Worm (Caenorhabditis elegans): Measurements from ENCODE around the gene clh-2.

DNA sequence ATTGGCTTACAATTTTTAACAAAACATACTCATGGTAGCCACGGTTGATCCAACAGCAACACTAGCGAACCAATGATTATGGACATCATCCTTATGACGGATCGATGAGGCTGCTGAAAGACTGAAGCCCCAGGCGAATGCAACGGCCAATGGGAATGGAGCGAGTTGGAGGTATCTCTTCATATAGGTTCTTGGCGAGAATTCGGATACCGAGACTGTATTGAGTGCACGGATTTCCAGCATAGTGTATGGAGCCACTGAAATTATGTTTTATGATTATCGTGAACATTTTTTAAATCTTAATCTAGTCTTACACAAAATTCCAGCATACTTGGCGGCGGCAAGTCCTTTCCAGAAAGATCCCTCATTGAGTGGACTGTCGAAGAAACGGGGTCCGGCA is 7.1 kb upstream of the clh-2 start:
- TF ChIP-seq mls-2 (tag; optimal IDR thresholded peaks at IDR 0.05) (no peak), lin-13 (tag; optimal IDR thresholded peaks at IDR 0.05) (no peak)

All from whole organism, mixed stage, embryonic.